Worm (Caenorhabditis elegans): Measurements from ENCODE around the gene nphp-1.

nphp-1 gene

ce11 chrII:10658576-10659256, 6.7 kb upstream of the nphp-1 start, which contains the start of the genes snu-13 and rsp-7 (continued):
- no peak for TF ChIP-seq cebp-1 (GFP tag; IDR thresholded peaks at IDR 0.05)
- TF ChIP-seq cebp-1 (tag; optimal IDR thresholded peaks at IDR 0.05): peak; percentile 36
- TF ChIP-seq cebp-2 (GFP tag; IDR thresholded peaks at IDR 0.05): no peak
- TF ChIP-seq T26A5.8 (tag; optimal IDR thresholded peaks at IDR 0.05): no peak
- no peak for TF ChIP-seq B0035.1 (tag; optimal IDR thresholded peaks at IDR 0.05)
- TF ChIP-seq zim-3 (tag; optimal IDR thresholded peaks at IDR 0.05): no peak
- no peak for TF ChIP-seq F37B4.10 (GFP tag; IDR thresholded peaks at IDR 0.05)
- peak; percentile 53; the same call in 1 of the 2 replicates for TF ChIP-seq madf-6 (GFP tag; IDR thresholded peaks at IDR 0.05)
- no peak for TF ChIP-seq nhr-90 (tag; optimal IDR thresholded peaks at IDR 0.05)
- TF ChIP-seq mxl-1 (tag; optimal IDR thresholded peaks at IDR 0.05): no peak
- no peak for TF ChIP-seq ztf-26 (tag; optimal IDR thresholded peaks at IDR 0.05)
- peak; percentile 21 for TF ChIP-seq dpl-1 (GFP tag; optimal IDR thresholded peaks at IDR 0.05)
- TF ChIP-seq efl-1 (GFP tag; optimal IDR thresholded peaks at IDR 0.05): peak; percentile 34
- peak; percentile 28 for TF ChIP-seq ceh-27 (GFP tag; optimal IDR thresholded peaks at IDR 0.05)
- TF ChIP-seq D2030.7 (GFP tag; IDR thresholded peaks at IDR 0.05): peak; percentile 22; the same call in 1 of the 2 replicates
- peak; percentile 33 for TF ChIP-seq xnd-1 (tag; optimal IDR thresholded peaks at IDR 0.05)
- peak; percentile 25 for TF ChIP-seq ZK185.1 (tag; optimal IDR thresholded peaks at IDR 0.05; ENCODE audit: poor library complexity, severe bottlenecking)
- TF ChIP-seq rec-8 (tag; optimal IDR thresholded peaks at IDR 0.05): no peak
- peak; percentile 22 for TF ChIP-seq nhr-80 (tag; optimal IDR thresholded peaks at IDR 0.05)
- TF ChIP-seq mcd-1 (GFP tag; IDR thresholded peaks at IDR 0.05): peak; percentile 72
- TF ChIP-seq hmg-20 (GFP tag; IDR thresholded peaks at IDR 0.05): no peak
- TF ChIP-seq F23B12.7 (tag; optimal IDR thresholded peaks at IDR 0.05; ENCODE audit: insufficient read depth): peak; percentile 78
- no peak for TF ChIP-seq ceh-79 (tag; optimal IDR thresholded peaks at IDR 0.05)
- TF ChIP-seq snpc-1.3 (tag; optimal IDR thresholded peaks at IDR 0.05; ENCODE audit: insufficient read depth): no peak
- TF ChIP-seq ztf-22 (GFP tag; optimal IDR thresholded peaks at IDR 0.05): no peak
- TF ChIP-seq T07F8.4 (tag; optimal IDR thresholded peaks at IDR 0.05): no peak
- TF ChIP-seq ztf-6 (GFP tag; IDR thresholded peaks at IDR 0.05): no peak
- no peak for TF ChIP-seq K12H6.12 (tag; optimal IDR thresholded peaks at IDR 0.05)
- TF ChIP-seq madf-8 (GFP tag; conservative IDR thresholded peaks at IDR 0.05): peak; percentile 57
- TF ChIP-seq him-1 (tag; optimal IDR thresholded peaks at IDR 0.05): no peak
- TF ChIP-seq gei-17 (GFP tag; optimal IDR thresholded peaks at IDR 0.05): no peak
- TF ChIP-seq die-1 (tag; optimal IDR thresholded peaks at IDR 0.05): no peak
- TF ChIP-seq hlh-12 (tag; optimal IDR thresholded peaks at IDR 0.05): no peak
- no peak for TF ChIP-seq nhr-179 (tag; optimal IDR thresholded peaks at IDR 0.05)
- TF ChIP-seq B0261.1 (tag; optimal IDR thresholded peaks at IDR 0.05): no peak
- TF ChIP-seq hsf-1 (GFP tag; IDR thresholded peaks at IDR 0.05): no peak
- no peak for TF ChIP-seq unc-62 (GFP tag; optimal IDR thresholded peaks at IDR 0.05)
- no peak for TF ChIP-seq sptf-2 (GFP tag; optimal IDR thresholded peaks at IDR 0.05)
- TF ChIP-seq F22D6.2 (tag; optimal IDR thresholded peaks at IDR 0.05): no peak
- peak; percentile 64; the same call in 1 of the 2 replicates for TF ChIP-seq dox-1 (GFP tag; IDR thresholded peaks at IDR 0.05)
- TF ChIP-seq tlf-1 (GFP tag; optimal IDR thresholded peaks at IDR 0.05): peak; percentile 54
- no peak for TF ChIP-seq lin-26 (GFP tag; IDR thresholded peaks at IDR 0.05)
- peak; percentile 91 for TF ChIP-seq F33H1.4 (GFP tag; IDR thresholded peaks at IDR 0.05)
- TF ChIP-seq bed-1 (GFP tag; IDR thresholded peaks at IDR 0.05): no peak
- peak; percentile 37 for TF ChIP-seq lin-40 (tag; optimal IDR thresholded peaks at IDR 0.05)
- no peak for TF ChIP-seq pha-4 (tag; optimal IDR thresholded peaks at IDR 0.05)
- no peak for TF ChIP-seq hlh-26 (GFP tag; conservative IDR thresholded peaks at IDR 0.05)
- no peak for TF ChIP-seq nfya-2 (GFP tag; IDR thresholded peaks at IDR 0.05)
- TF ChIP-seq nfyb-1 (GFP tag; IDR thresholded peaks at IDR 0.05): no peak
